Fruit fly (Drosophila melanogaster): Measurements from ENCODE around the gene Atg4b.

Atg4b gene

DNA sequence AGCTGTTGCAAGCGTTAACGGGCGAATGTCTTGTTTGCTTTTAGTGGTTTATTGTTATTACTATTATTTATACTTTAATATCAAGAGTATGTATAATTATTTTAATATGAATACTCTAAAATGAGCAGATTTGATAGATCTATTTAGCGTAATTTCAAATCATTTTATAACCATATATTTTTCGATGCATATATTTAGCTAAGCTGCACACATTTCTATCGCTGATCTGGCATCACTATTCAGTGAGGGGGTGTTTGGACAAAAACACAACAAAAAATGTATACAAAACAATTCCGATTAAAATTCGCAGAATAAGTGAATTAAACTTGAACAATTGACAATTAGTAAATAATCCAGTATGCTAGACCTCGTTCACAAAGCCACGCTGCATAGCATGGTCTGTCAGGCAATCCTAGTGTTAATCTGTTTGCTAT lies 5.7 kb downstream of the Atg4b start, which contains the start of the genes Trs33 and Tmtc4 (continued):
- TF ChIP-seq CG10959 (GFP tag; IDR thresholded peaks at IDR 0.05) (no peak), CG8478 (optimal IDR thresholded peaks at IDR 0.05) (no peak), Side (GFP tag; optimal IDR thresholded peaks at IDR 0.05) (no peak), hbn (GFP tag; IDR thresholded peaks at IDR 0.05; ENCODE audit: partially characterized antibody) (no peak; the same call in 1 of the 2 replicates), ewg (GFP tag; optimal IDR thresholded peaks at IDR 0.05) (no peak), BEAF-32 (GFP tag; optimal IDR thresholded peaks at IDR 0.05) (peak; percentile 25), gt (GFP tag; IDR thresholded peaks at IDR 0.05) (no peak), CG17361 (GFP tag; IDR thresholded peaks at IDR 0.05) (peak; percentile 57; the same call in 2 of the 3 replicates), CG14710 (tag; optimal IDR thresholded peaks at IDR 0.05) (peak; percentile 62), CG34224 (GFP tag; IDR thresholded peaks at IDR 0.05; ENCODE audit: partially characterized antibody) (no peak), aop (GFP tag; IDR thresholded peaks at IDR 0.05) (no peak), lilli (GFP tag; optimal IDR thresholded peaks at IDR 0.05) (peak; percentile 16), Oaz (GFP tag; IDR thresholded peaks at IDR 0.05) (no peak), chif (GFP tag; optimal IDR thresholded peaks at IDR 0.05) (no peak), CG15479 (GFP tag; optimal IDR thresholded peaks at IDR 0.05) (no peak), CG11723 (GFP tag; optimal IDR thresholded peaks at IDR 0.05) (peak; percentile 6), h (optimal IDR thresholded peaks at IDR 0.05) (no peak), Pdp1 (GFP tag; optimal IDR thresholded peaks at IDR 0.05) (no peak), Hr78 (GFP tag; optimal IDR thresholded peaks at IDR 0.05) (no peak), CG9437 (GFP tag; optimal IDR thresholded peaks at IDR 0.05) (no peak), CG11504 (tag; optimal IDR thresholded peaks at IDR 0.05) (no peak), Mrtf (GFP tag; IDR thresholded peaks at IDR 0.05) (no peak), CG6272 (GFP tag; IDR thresholded peaks at IDR 0.05) (no peak), CG4424 (GFP tag; optimal IDR thresholded peaks at IDR 0.05) (peak; percentile 26), CG3065 (GFP tag; optimal IDR thresholded peaks at IDR 0.05) (no peak), onecut (GFP tag; IDR thresholded peaks at IDR 0.05) (no peak), row (GFP tag; IDR thresholded peaks at IDR 0.05) (peak; percentile 85), Atf3 (GFP tag; optimal IDR thresholded peaks at IDR 0.05) (no peak), Abd-B (GFP tag; optimal IDR thresholded peaks at IDR 0.05) (no peak), CG1024 (GFP tag; IDR thresholded peaks at IDR 0.05) (no peak), ci (GFP tag; IDR thresholded peaks at IDR 0.05) (no peak), CG2678 (tag; optimal IDR thresholded peaks at IDR 0.05) (peak; percentile 64), her (GFP tag; optimal IDR thresholded peaks at IDR 0.05) (no peak), CG2875 (GFP tag; optimal IDR thresholded peaks at IDR 0.05) (no peak), Opbp (GFP tag; IDR thresholded peaks at IDR 0.05; ENCODE audit: partially characterized antibody) (no peak), CG7745 (tag; optimal IDR thresholded peaks at IDR 0.05) (no peak), D (optimal IDR thresholded peaks at IDR 0.05) (no peak), D (GFP tag; optimal IDR thresholded peaks at IDR 0.05) (no peak), CG17186 (GFP tag; optimal IDR thresholded peaks at IDR 0.05) (no peak), Chrac-16 (GFP tag; optimal IDR thresholded peaks at IDR 0.05) (peak; percentile 1), grn (GFP tag; optimal IDR thresholded peaks at IDR 0.05) (no peak), rib (GFP tag; IDR thresholded peaks at IDR 0.05) (no peak), NC2β (GFP tag; optimal IDR thresholded peaks at IDR 0.05) (no peak), CG17359 (tag; optimal IDR thresholded peaks at IDR 0.05) (peak; percentile 28), CG6854 (GFP tag; optimal IDR thresholded peaks at IDR 0.05) (no peak), tap (tag; optimal IDR thresholded peaks at IDR 0.05) (no peak), gcm (GFP tag; optimal IDR thresholded peaks at IDR 0.05) (peak; percentile 48), ara (GFP tag; IDR thresholded peaks at IDR 0.05) (no peak), sens-2 (GFP tag; IDR thresholded peaks at IDR 0.05) (no peak), CG12942 (GFP tag; optimal IDR thresholded peaks at IDR 0.05) (no peak), Poxn (GFP tag; IDR thresholded peaks at IDR 0.05) (no peak), Dbx (GFP tag; IDR thresholded peaks at IDR 0.05) (no peak), psq (GFP tag; optimal IDR thresholded peaks at IDR 0.05) (no peak)
